Fruit fly (Drosophila melanogaster): ENCODE results near the gene CG10214.

Gene CG10214

DNA sequence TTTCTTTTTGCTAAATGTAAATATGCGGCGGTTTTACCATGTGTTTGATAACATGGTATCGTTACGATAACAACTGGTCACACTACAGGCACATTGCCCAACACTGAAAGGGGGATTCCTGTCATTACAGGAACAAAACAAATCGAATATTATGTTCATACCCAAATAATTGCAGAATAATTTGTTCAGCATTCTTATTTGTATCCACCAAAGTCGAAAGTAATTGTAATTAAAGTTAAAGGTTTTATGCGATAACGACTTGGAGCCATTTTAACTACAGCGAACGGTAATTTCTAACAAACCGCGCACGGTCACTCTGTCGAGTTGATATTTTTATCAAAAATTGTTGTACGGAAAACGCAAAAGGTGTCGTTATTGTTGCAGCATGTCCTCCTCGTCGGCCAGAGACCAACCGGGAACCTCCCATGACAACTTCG is at the start of gene CG10214, which contains the start of gene CG10375:
CG10214 (minus strand) TSS at position 72 of the 437 bp plus-strand sequence.
CG10375 (plus strand) TSS at position 296 of the 437 bp plus-strand sequence.
- TF ChIP-seq insv (optimal IDR thresholded peaks at IDR 0.05) (no peak), psq (optimal IDR thresholded peaks at IDR 0.05) (no peak), ttk (optimal IDR thresholded peaks at IDR 0.05) (no peak), Myc (optimal IDR thresholded peaks at IDR 0.05) (no peak), h (optimal IDR thresholded peaks at IDR 0.05) (no peak), Sin3A (optimal IDR thresholded peaks at IDR 0.05) (no peak)

DNA sequence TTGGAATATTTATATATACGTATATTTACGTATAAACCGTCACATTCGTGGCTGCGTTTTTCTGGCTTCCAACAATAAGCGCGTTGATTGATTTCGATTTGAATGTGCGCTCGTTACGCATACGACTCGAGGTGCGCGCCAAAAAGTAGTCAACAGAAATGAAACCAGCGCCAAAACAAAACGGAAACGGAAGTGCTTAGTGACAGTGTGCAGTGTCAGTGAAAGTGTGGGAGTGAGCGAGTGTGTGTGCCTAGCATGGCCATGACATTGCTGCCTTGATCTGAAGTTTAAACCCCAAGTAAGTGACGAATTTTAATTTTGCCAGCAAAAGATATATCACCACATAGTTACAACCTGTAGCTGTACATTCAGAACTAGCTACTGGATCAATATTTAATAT is 36.4 kb upstream of the CG10214 start, which contains the start of gene CG34355:
CG34355 (plus strand) TSS at position 192 of the 400 bp plus-strand sequence.
- TF ChIP-seq h (optimal IDR thresholded peaks at IDR 0.05), result no peak

DNA sequence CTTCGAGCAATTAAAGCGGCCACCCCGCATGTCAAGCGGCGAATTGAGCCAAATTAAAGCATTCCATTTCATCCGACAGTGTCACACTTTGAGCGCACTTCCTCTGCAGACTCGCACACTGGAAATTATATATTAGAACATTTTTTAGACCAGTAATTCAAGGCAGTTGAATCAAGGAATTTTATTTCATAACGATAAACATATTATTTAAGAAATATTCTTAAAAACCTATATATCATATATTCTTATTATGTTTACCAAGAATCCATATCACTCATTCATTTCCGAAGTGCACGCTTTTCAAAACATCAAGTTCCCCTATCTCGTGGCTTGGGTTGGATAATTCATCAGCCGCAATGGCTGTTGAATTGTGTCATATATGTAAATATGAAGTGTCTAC is 24.2 kb upstream of the CG10214 start:
- no peak for TF ChIP-seq insv (optimal IDR thresholded peaks at IDR 0.05)
- TF ChIP-seq Myc (optimal IDR thresholded peaks at IDR 0.05), result no peak
- no peak for TF ChIP-seq psq (optimal IDR thresholded peaks at IDR 0.05)
- no peak for TF ChIP-seq ttk (optimal IDR thresholded peaks at IDR 0.05)
- TF ChIP-seq Sin3A (optimal IDR thresholded peaks at IDR 0.05), result no peak
- TF ChIP-seq h (optimal IDR thresholded peaks at IDR 0.05), result no peak

- TF ChIP-seq Sin3A (optimal IDR thresholded peaks at IDR 0.05) (no peak), psq (optimal IDR thresholded peaks at IDR 0.05) (no peak), insv (optimal IDR thresholded peaks at IDR 0.05) (no peak), ttk (optimal IDR thresholded peaks at IDR 0.05) (no peak), h (optimal IDR thresholded peaks at IDR 0.05) (no peak), Myc (optimal IDR thresholded peaks at IDR 0.05) (no peak)
Measured at dm6 chr3R:23790483-23791175, 23.3 kb upstream of the CG10214 start.

dm6 chr3R:23789584-23789983 is 22.3 kb upstream of the CG10214 start:
- TF ChIP-seq insv (optimal IDR thresholded peaks at IDR 0.05) (no peak), ttk (optimal IDR thresholded peaks at IDR 0.05) (no peak), Sin3A (optimal IDR thresholded peaks at IDR 0.05) (no peak)

DNA sequence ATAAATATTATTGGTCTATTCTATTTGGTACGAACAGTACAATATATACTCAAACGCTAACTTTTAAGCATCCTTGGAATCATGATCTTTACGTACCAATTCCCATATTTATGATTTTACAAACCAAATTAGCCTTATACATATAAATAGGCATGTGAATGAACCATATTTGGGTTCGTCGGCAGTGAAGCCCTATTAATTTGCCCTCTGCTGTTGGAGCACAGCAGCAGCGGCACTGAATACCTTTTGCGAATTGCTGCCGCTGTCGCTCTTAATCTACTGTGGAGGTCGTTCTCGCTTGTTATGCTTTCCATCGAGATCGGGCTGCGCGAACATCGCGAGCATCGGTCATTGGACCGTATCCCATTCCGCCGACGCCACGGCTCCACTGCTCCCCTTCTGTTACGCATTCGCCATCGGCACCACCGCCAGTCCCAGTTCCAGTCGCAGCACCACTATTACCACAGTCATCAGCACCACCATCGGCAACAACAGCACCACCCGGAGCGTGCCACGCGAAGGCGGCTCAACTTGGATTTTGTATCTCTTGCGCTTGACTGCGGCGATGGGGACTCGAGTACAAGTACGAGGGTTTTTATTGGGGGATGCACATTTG is 21.2 kb upstream of the CG10214 start:
- TF ChIP-seq psq (optimal IDR thresholded peaks at IDR 0.05) (no peak), insv (optimal IDR thresholded peaks at IDR 0.05) (no peak), h (optimal IDR thresholded peaks at IDR 0.05) (no peak), ttk (optimal IDR thresholded peaks at IDR 0.05) (no peak), Sin3A (optimal IDR thresholded peaks at IDR 0.05) (no peak), Myc (optimal IDR thresholded peaks at IDR 0.05) (no peak)

dm6 chr3R:23787632-23787960 is 20.3 kb upstream of the CG10214 start:
- TF ChIP-seq ttk (optimal IDR thresholded peaks at IDR 0.05) (no peak), Myc (optimal IDR thresholded peaks at IDR 0.05) (no peak), insv (optimal IDR thresholded peaks at IDR 0.05) (no peak)

dm6 chr3R:23786768-23787631 is 19.7 kb upstream of the CG10214 start:
- TF ChIP-seq h (optimal IDR thresholded peaks at IDR 0.05) (no peak), psq (optimal IDR thresholded peaks at IDR 0.05) (no peak), Sin3A (optimal IDR thresholded peaks at IDR 0.05) (no peak), Myc (optimal IDR thresholded peaks at IDR 0.05) (no peak), insv (optimal IDR thresholded peaks at IDR 0.05) (no peak), ttk (optimal IDR thresholded peaks at IDR 0.05) (no peak)

- TF ChIP-seq ttk (optimal IDR thresholded peaks at IDR 0.05) (no peak), psq (optimal IDR thresholded peaks at IDR 0.05) (no peak), insv (optimal IDR thresholded peaks at IDR 0.05) (no peak), h (optimal IDR thresholded peaks at IDR 0.05) (no peak), Sin3A (optimal IDR thresholded peaks at IDR 0.05) (no peak)
Measured at dm6 chr3R:23784925-23785680, 17.8 kb upstream of the CG10214 start.

dm6 chr3R:23783961-23784360 is 16.7 kb upstream of the CG10214 start:
- no peak for TF ChIP-seq psq (optimal IDR thresholded peaks at IDR 0.05)
- TF ChIP-seq h (optimal IDR thresholded peaks at IDR 0.05), result no peak
- no peak for TF ChIP-seq Sin3A (optimal IDR thresholded peaks at IDR 0.05)
- no peak for TF ChIP-seq ttk (optimal IDR thresholded peaks at IDR 0.05)
- no peak for TF ChIP-seq insv (optimal IDR thresholded peaks at IDR 0.05)
- no peak for TF ChIP-seq Myc (optimal IDR thresholded peaks at IDR 0.05)

dm6 chr3R:23783403-23783757 is 16.1 kb upstream of the CG10214 start:
- TF ChIP-seq Myc (optimal IDR thresholded peaks at IDR 0.05) (no peak), h (optimal IDR thresholded peaks at IDR 0.05) (no peak), ttk (optimal IDR thresholded peaks at IDR 0.05) (no peak), insv (optimal IDR thresholded peaks at IDR 0.05) (no peak), psq (optimal IDR thresholded peaks at IDR 0.05) (no peak), Sin3A (optimal IDR thresholded peaks at IDR 0.05) (no peak)

Data from Kc167 (cell line).